Fruit fly (Drosophila melanogaster): ENCODE measurements around the gene CG13606.

Gene CG13606

dm6 chr3R:24221334-24222302, 49.2 kb downstream of the CG13606 start, which contains the start of gene twin (continued):
- TF ChIP-seq tgo (GFP tag; IDR thresholded peaks at IDR 0.05): peak; percentile 15; the same call in 1 of the 3 replicates
- peak; percentile 70 for TF ChIP-seq knrl (GFP tag; IDR thresholded peaks at IDR 0.05; ENCODE audit: partially characterized antibody)
- TF ChIP-seq Doc3 (GFP tag; IDR thresholded peaks at IDR 0.05; ENCODE audit: partially characterized antibody): peak; percentile 63
- TF ChIP-seq Usf (GFP tag; optimal IDR thresholded peaks at IDR 0.05): no peak
- peak; percentile 4 for TF ChIP-seq CG3838 (GFP tag; optimal IDR thresholded peaks at IDR 0.05)
- TF ChIP-seq Atf6 (GFP tag; IDR thresholded peaks at IDR 0.05): peak; percentile 59; the same call in 1 of the 2 replicates
- peak; percentile 68 for TF ChIP-seq bab2 (GFP tag; optimal IDR thresholded peaks at IDR 0.05)
- peak; percentile 56 for TF ChIP-seq CG18764 (GFP tag; optimal IDR thresholded peaks at IDR 0.05)
- TF ChIP-seq eyg (GFP tag; optimal IDR thresholded peaks at IDR 0.05): no peak
- no peak for TF ChIP-seq abd-A (tag; optimal IDR thresholded peaks at IDR 0.05)
- peak in 1 of 2 experiments; percentile 38 for TF ChIP-seq insv (GFP tag; optimal IDR thresholded peaks at IDR 0.05)
- no peak for TF ChIP-seq schlank (tag; optimal IDR thresholded peaks at IDR 0.05)
- TF ChIP-seq ewg (GFP tag; optimal IDR thresholded peaks at IDR 0.05): peak; percentile 27
- peak; percentile 83 for TF ChIP-seq row (GFP tag; IDR thresholded peaks at IDR 0.05)
- peak in 1 of 3 experiments; percentile 52 for TF ChIP-seq lola (GFP tag; optimal IDR thresholded peaks at IDR 0.05)
- peak; percentile 67 for TF ChIP-seq B-H2 (GFP tag; optimal IDR thresholded peaks at IDR 0.05)
- TF ChIP-seq toy (GFP tag; IDR thresholded peaks at IDR 0.05): no peak
- peak; percentile 47; the same call in 1 of the 3 replicates for TF ChIP-seq ci (GFP tag; IDR thresholded peaks at IDR 0.05)
- TF ChIP-seq wdn (GFP tag; IDR thresholded peaks at IDR 0.05): peak; percentile 29; the same call in 1 of the 2 replicates
- peak; percentile 72 for TF ChIP-seq zfh2 (GFP tag; optimal IDR thresholded peaks at IDR 0.05)
- peak; percentile 21 for TF ChIP-seq fd96Cb (tag; optimal IDR thresholded peaks at IDR 0.05)
- TF ChIP-seq btn (GFP tag; optimal IDR thresholded peaks at IDR 0.05): no peak
- no peak for TF ChIP-seq crp (GFP tag; optimal IDR thresholded peaks at IDR 0.05)
- peak; percentile 15 for TF ChIP-seq Adf1 (GFP tag; IDR thresholded peaks at IDR 0.05)
- TF ChIP-seq CG12155 (GFP tag; optimal IDR thresholded peaks at IDR 0.05): peak; percentile 51
- peak; percentile 76 for TF ChIP-seq sna (GFP tag; IDR thresholded peaks at IDR 0.05; ENCODE audit: partially characterized antibody)
- TF ChIP-seq Hr39 (optimal IDR thresholded peaks at IDR 0.05): no peak
- 0 out of 3 replicates have a peak, but pooled peaks have one; percentile 23 for TF ChIP-seq CG2889 (GFP tag; IDR thresholded peaks at IDR 0.05)
- TF ChIP-seq so (GFP tag; IDR thresholded peaks at IDR 0.05): 0 out of 3 replicates have a peak, but pooled peaks have one; percentile 38
- no peak for TF ChIP-seq CG17912 (GFP tag; optimal IDR thresholded peaks at IDR 0.05)
- peak; percentile 38 for TF ChIP-seq twi (tag; optimal IDR thresholded peaks at IDR 0.05)
- TF ChIP-seq kah (GFP tag; optimal IDR thresholded peaks at IDR 0.05): no peak
- TF ChIP-seq Ada2b (GFP tag; IDR thresholded peaks at IDR 0.05): no peak; the same call in 1 of the 2 replicates
- TF ChIP-seq ap (GFP tag; IDR thresholded peaks at IDR 0.05): no peak
- peak; percentile 32 for TF ChIP-seq HmgD (GFP tag; optimal IDR thresholded peaks at IDR 0.05)
- TF ChIP-seq z (GFP tag; IDR thresholded peaks at IDR 0.05): no peak
- peak; percentile 86 for TF ChIP-seq Sry-β (GFP tag; optimal IDR thresholded peaks at IDR 0.05)
- peak; percentile 15 for TF ChIP-seq CG33213 (GFP tag; optimal IDR thresholded peaks at IDR 0.05)
- no peak for TF ChIP-seq sqz (GFP tag; optimal IDR thresholded peaks at IDR 0.05)
- no peak for TF ChIP-seq Jarid2 (GFP tag; optimal IDR thresholded peaks at IDR 0.05)
- TF ChIP-seq CG31365 (tag; optimal IDR thresholded peaks at IDR 0.05): no peak
- no peak for TF ChIP-seq gce (GFP tag; IDR thresholded peaks at IDR 0.05)
- TF ChIP-seq Ravus (GFP tag; IDR thresholded peaks at IDR 0.05): no peak
- TF ChIP-seq nau (GFP tag; optimal IDR thresholded peaks at IDR 0.05): no peak
- peak; percentile 42 for TF ChIP-seq Bteb2 (GFP tag; optimal IDR thresholded peaks at IDR 0.05)
- TF ChIP-seq Hmr (GFP tag; optimal IDR thresholded peaks at IDR 0.05): no peak
- TF ChIP-seq her (GFP tag; optimal IDR thresholded peaks at IDR 0.05): peak; percentile 72
- peak; percentile 29 for TF ChIP-seq exex (tag; optimal IDR thresholded peaks at IDR 0.05)

Data from whole organism, embryonic.